Comparison of ENCODE assay signal across 5 fruit fly cellular contexts in the genomic region with DNA sequence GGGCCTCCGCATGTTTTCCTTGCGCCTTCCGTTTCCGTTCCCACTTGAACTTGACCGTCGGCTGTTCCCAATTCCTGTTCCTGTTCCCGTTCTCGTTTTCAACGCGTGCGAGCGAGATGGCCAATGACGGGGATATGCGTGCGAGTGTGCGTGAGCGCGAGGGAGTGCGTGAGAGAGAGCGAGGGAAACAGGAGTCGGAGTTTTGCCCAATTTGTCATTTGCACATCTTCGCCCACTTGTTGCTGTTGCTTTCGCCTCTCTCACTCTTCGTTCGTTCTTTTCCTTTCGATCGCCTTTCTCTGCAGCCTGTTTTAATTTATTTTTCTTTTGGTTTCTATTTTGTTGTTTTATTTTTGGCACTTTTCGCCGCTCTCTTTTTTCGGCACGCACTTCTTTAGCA.
A peak's percentile ranks its signal among the peaks of the same experiment; 100 is the strongest.
TF ChIP-seq lines count a peak whose summit lies in the region.

No protein-coding gene starts in this region.

- no peak for TF ChIP-seq CTCF in whole organism, embryonic (GFP tag; optimal IDR thresholded peaks at IDR 0.05; lab: Kevin White, UChicago)

TF ChIP-seq in whole organism, adult, 20 proteins besides CTCF, POLR2A, EP300 and RAD21:
- TF ChIP-seq CG14711 (tag; optimal IDR thresholded peaks at IDR 0.05; lab: Kevin White, UChicago) (no peak), pad (GFP tag; optimal IDR thresholded peaks at IDR 0.05; lab: Kevin White, UChicago) (peak; percentile 18)

TF ChIP-seq in whole organism, embryonic, 481 proteins besides CTCF, POLR2A, EP300 and RAD21 (continues in another document):
- TF ChIP-seq Tbp (GFP tag; optimal IDR thresholded peaks at IDR 0.05; lab: Kevin White, UChicago) = no peak
- peak; percentile 59 for TF ChIP-seq cg (GFP tag; optimal IDR thresholded peaks at IDR 0.05; lab: Kevin White, UChicago)
- TF ChIP-seq ERR (GFP tag; optimal IDR thresholded peaks at IDR 0.05; lab: Kevin White, UChicago) = no peak
- TF ChIP-seq ssp (GFP tag; IDR thresholded peaks at IDR 0.05; lab: Robert Waterston, UW) = no peak
- TF ChIP-seq kah (GFP tag; optimal IDR thresholded peaks at IDR 0.05; lab: Kevin White, UChicago) = peak; percentile 96
- no peak for TF ChIP-seq CG12104 (GFP tag; optimal IDR thresholded peaks at IDR 0.05; lab: Kevin White, UChicago)
- no peak for TF ChIP-seq mam (GFP tag; optimal IDR thresholded peaks at IDR 0.05; lab: Kevin White, UChicago)
- no peak for TF ChIP-seq CG9609 (GFP tag; optimal IDR thresholded peaks at IDR 0.05; lab: Kevin White, UChicago)
- TF ChIP-seq h (optimal IDR thresholded peaks at IDR 0.05; lab: Kevin White, UChicago) = no peak
- no peak for TF ChIP-seq CG6272 (GFP tag; IDR thresholded peaks at IDR 0.05; lab: Robert Waterston, UW)
- TF ChIP-seq chn (GFP tag; optimal IDR thresholded peaks at IDR 0.05; lab: Kevin White, UChicago) = no peak
- TF ChIP-seq sisA (GFP tag; IDR thresholded peaks at IDR 0.05; lab: Robert Waterston, UW) = no peak
- peak; percentile 76 for TF ChIP-seq nom (GFP tag; optimal IDR thresholded peaks at IDR 0.05; lab: Kevin White, UChicago)
- TF ChIP-seq sob (GFP tag; IDR thresholded peaks at IDR 0.05; lab: Robert Waterston, UW) = no peak
- TF ChIP-seq stc (GFP tag; IDR thresholded peaks at IDR 0.05; lab: Robert Waterston, UW) = no peak
- no peak for TF ChIP-seq zfh1 (GFP tag; IDR thresholded peaks at IDR 0.05; lab: Robert Waterston, UW)
- no peak for TF ChIP-seq CG17328 (GFP tag; IDR thresholded peaks at IDR 0.05; lab: Robert Waterston, UW)
- no peak for TF ChIP-seq Hr51 (GFP tag; optimal IDR thresholded peaks at IDR 0.05; lab: Kevin White, UChicago)
- TF ChIP-seq CG1832 (GFP tag; optimal IDR thresholded peaks at IDR 0.05; lab: Kevin White, UChicago) = peak; percentile 81
- TF ChIP-seq NfI (GFP tag; optimal IDR thresholded peaks at IDR 0.05; lab: Kevin White, UChicago) = no peak
- no peak for TF ChIP-seq GATAe (GFP tag; conservative IDR thresholded peaks at IDR 0.05; lab: Robert Waterston, UW)
- no peak for TF ChIP-seq CG10462 (GFP tag; optimal IDR thresholded peaks at IDR 0.05; lab: Kevin White, UChicago)

TF ChIP-seq in whole organism, prepupa, 60 proteins besides CTCF, POLR2A, EP300 and RAD21 (continues in another document):
- TF ChIP-seq CG9139 (GFP tag; optimal IDR thresholded peaks at IDR 0.05; lab: Kevin White, UChicago) (peak; percentile 33), CG1621 (tag; optimal IDR thresholded peaks at IDR 0.05; lab: Kevin White, UChicago) (peak; percentile 15), CG3919 (GFP tag; optimal IDR thresholded peaks at IDR 0.05; lab: Kevin White, UChicago) (no peak), CG6854 (GFP tag; optimal IDR thresholded peaks at IDR 0.05; lab: Kevin White, UChicago) (peak; percentile 53), CG16779 (tag; optimal IDR thresholded peaks at IDR 0.05; lab: Kevin White, UChicago) (no peak), fd85E (GFP tag; optimal IDR thresholded peaks at IDR 0.05; lab: Kevin White, UChicago) (no peak), esn (GFP tag; optimal IDR thresholded peaks at IDR 0.05; lab: Kevin White, UChicago) (no peak), Sox14 (GFP tag; optimal IDR thresholded peaks at IDR 0.05; lab: Kevin White, UChicago) (no peak), CG7368 (GFP tag; optimal IDR thresholded peaks at IDR 0.05; lab: Kevin White, UChicago) (no peak), OdsH (GFP tag; optimal IDR thresholded peaks at IDR 0.05; lab: Kevin White, UChicago) (no peak), CG6163 (GFP tag; IDR thresholded peaks at IDR 0.05; lab: Robert Waterston, UW) (no peak), CG11294 (GFP tag; IDR thresholded peaks at IDR 0.05; lab: Robert Waterston, UW) (no peak), Sox15 (GFP tag; optimal IDR thresholded peaks at IDR 0.05; lab: Kevin White, UChicago) (no peak), Hr38 (GFP tag; optimal IDR thresholded peaks at IDR 0.05; lab: Kevin White, UChicago) (no peak), Eip78C (GFP tag; lab: Kevin White, UChicago) (peak; percentile 58), salr (GFP tag; optimal IDR thresholded peaks at IDR 0.05; lab: Kevin White, UChicago) (no peak), CG6792 (GFP tag; optimal IDR thresholded peaks at IDR 0.05; lab: Kevin White, UChicago) (no peak), Ets96B (tag; optimal IDR thresholded peaks at IDR 0.05; lab: Kevin White, UChicago) (no peak), CG8632 (GFP tag; optimal IDR thresholded peaks at IDR 0.05; lab: Kevin White, UChicago) (no peak), topi (GFP tag; optimal IDR thresholded peaks at IDR 0.05; lab: Kevin White, UChicago) (no peak), CG15336 (GFP tag; IDR thresholded peaks at IDR 0.05; lab: Robert Waterston, UW) (peak; percentile 68), Blimp-1 (GFP tag; optimal IDR thresholded peaks at IDR 0.05; lab: Kevin White, UChicago) (peak; percentile 28), Eip93F (GFP tag; optimal IDR thresholded peaks at IDR 0.05; lab: Kevin White, UChicago) (no peak), net (GFP tag; optimal IDR thresholded peaks at IDR 0.05; lab: Kevin White, UChicago) (no peak)

TF ChIP-seq in whole organism, pupa, 21 proteins besides CTCF, POLR2A, EP300 and RAD21:
- TF ChIP-seq CG12605 (GFP tag; IDR thresholded peaks at IDR 0.05; lab: Robert Waterston, UW) (peak; percentile 56; the same call in 1 of the 2 replicates), Snoo (tag; optimal IDR thresholded peaks at IDR 0.05; lab: Kevin White, UChicago) (no peak), CG9948 (tag; optimal IDR thresholded peaks at IDR 0.05; lab: Kevin White, UChicago) (no peak), D1 (tag; optimal IDR thresholded peaks at IDR 0.05; lab: Kevin White, UChicago) (no peak), CG8159 (tag; optimal IDR thresholded peaks at IDR 0.05; lab: Kevin White, UChicago) (no peak), CG14655 (GFP tag; optimal IDR thresholded peaks at IDR 0.05; lab: Kevin White, UChicago) (peak; percentile 3), gl (tag; optimal IDR thresholded peaks at IDR 0.05; lab: Kevin White, UChicago) (no peak), CG17806 (tag; optimal IDR thresholded peaks at IDR 0.05; lab: Kevin White, UChicago) (no peak), CG4496 (GFP tag; IDR thresholded peaks at IDR 0.05; lab: Robert Waterston, UW) (no peak), CG8301 (tag; optimal IDR thresholded peaks at IDR 0.05; lab: Kevin White, UChicago) (peak; percentile 26), EcR (GFP tag; optimal IDR thresholded peaks at IDR 0.05; lab: Kevin White, UChicago) (peak; percentile 47), CG13204 (GFP tag; optimal IDR thresholded peaks at IDR 0.05; lab: Kevin White, UChicago) (peak; percentile 52), CG32121 (GFP tag; IDR thresholded peaks at IDR 0.05; lab: Robert Waterston, UW) (no peak), CG15710 (tag; optimal IDR thresholded peaks at IDR 0.05; lab: Kevin White, UChicago) (no peak), Pif1B (GFP tag; optimal IDR thresholded peaks at IDR 0.05; lab: Kevin White, UChicago) (no peak)

TF ChIP-seq in whole organism, wandering third instar larva, 38 proteins besides CTCF, POLR2A, EP300 and RAD21:
- TF ChIP-seq rgr (GFP tag; optimal IDR thresholded peaks at IDR 0.05; lab: Kevin White, UChicago) (no peak), foxo (GFP tag; optimal IDR thresholded peaks at IDR 0.05; lab: Kevin White, UChicago) (no peak), CG9705 (GFP tag; optimal IDR thresholded peaks at IDR 0.05; lab: Kevin White, UChicago) (no peak), tai (GFP tag; optimal IDR thresholded peaks at IDR 0.05; lab: Kevin White, UChicago) (no peak), CG32264 (GFP tag; optimal IDR thresholded peaks at IDR 0.05; lab: Kevin White, UChicago) (no peak), lola (GFP tag; optimal IDR thresholded peaks at IDR 0.05; lab: Kevin White, UChicago) (no peak), fru (GFP tag; optimal IDR thresholded peaks at IDR 0.05; lab: Kevin White, UChicago) (no peak), HLH106 (tag; optimal IDR thresholded peaks at IDR 0.05; lab: Kevin White, UChicago) (peak; percentile 10), Hr83 (GFP tag; optimal IDR thresholded peaks at IDR 0.05; lab: Kevin White, UChicago; ENCODE audit: poor library complexity, severe bottlenecking) (no peak), Myc (optimal IDR thresholded peaks at IDR 0.05; lab: Kevin White, UChicago) (peak; percentile 7), dmrt93B (GFP tag; optimal IDR thresholded peaks at IDR 0.05; lab: Kevin White, UChicago) (no peak), dl (GFP tag; optimal IDR thresholded peaks at IDR 0.05; lab: Kevin White, UChicago; ENCODE audit: insufficient read depth in 1 of 2, partially characterized antibody in 2 of 2) (no peak), Sp1 (GFP tag; optimal IDR thresholded peaks at IDR 0.05; lab: Kevin White, UChicago) (peak; percentile 55), ey (GFP tag; optimal IDR thresholded peaks at IDR 0.05; lab: Kevin White, UChicago) (no peak), CrebA (GFP tag; optimal IDR thresholded peaks at IDR 0.05; lab: Kevin White, UChicago; ENCODE audit: borderline replicate concordance) (no peak), Mio (GFP tag; optimal IDR thresholded peaks at IDR 0.05; lab: Kevin White, UChicago) (no peak), sage (GFP tag; optimal IDR thresholded peaks at IDR 0.05; lab: Kevin White, UChicago) (no peak), sv (GFP tag; optimal IDR thresholded peaks at IDR 0.05; lab: Kevin White, UChicago) (no peak), br (GFP tag; optimal IDR thresholded peaks at IDR 0.05; lab: Kevin White, UChicago) (no peak), Vsx2 (GFP tag; optimal IDR thresholded peaks at IDR 0.05; lab: Kevin White, UChicago; ENCODE audit: partially characterized antibody) (no peak), Hnf4 (GFP tag; optimal IDR thresholded peaks at IDR 0.05; lab: Kevin White, UChicago) (no peak), dsf (GFP tag; optimal IDR thresholded peaks at IDR 0.05; lab: Kevin White, UChicago; ENCODE audit: borderline replicate concordance) (no peak), woc (GFP tag; optimal IDR thresholded peaks at IDR 0.05; lab: Kevin White, UChicago) (no peak), Dfd (GFP tag; optimal IDR thresholded peaks at IDR 0.05; lab: Kevin White, UChicago) (no peak), psq (GFP tag; optimal IDR thresholded peaks at IDR 0.05; lab: Kevin White, UChicago) (peak; percentile 84), N (GFP tag; optimal IDR thresholded peaks at IDR 0.05; lab: Kevin White, UChicago) (no peak), Rel (GFP tag; optimal IDR thresholded peaks at IDR 0.05; lab: Kevin White, UChicago) (no peak), Rel (tag; optimal IDR thresholded peaks at IDR 0.05; lab: Kevin White, UChicago) (no peak), pan (optimal IDR thresholded peaks at IDR 0.05; lab: Kevin White, UChicago) (no peak), Hr78 (GFP tag; optimal IDR thresholded peaks at IDR 0.05; lab: Kevin White, UChicago) (no peak), Dif (GFP tag; optimal IDR thresholded peaks at IDR 0.05; lab: Kevin White, UChicago; ENCODE audit: partially characterized antibody) (no peak), Jra (GFP tag; optimal IDR thresholded peaks at IDR 0.05; lab: Kevin White, UChicago) (no peak), OdsH (GFP tag; optimal IDR thresholded peaks at IDR 0.05; lab: Kevin White, UChicago) (no peak)
